Worm (Caenorhabditis elegans) whole organism, L2 larva: ENCODE measurements around the gene col-184.
A peak's percentile ranks its signal among the peaks of the same experiment; 100 is the strongest.

Source experiments
- C34F6.9 ChIP-seq: fragments of 150-350 bp; optimal IDR thresholded peaks from 2 replicates; lab custom pipeline; 2014; ENCODE audit warnings: missing biosample characterization, missing genetic modification characterization
- F13H6.1 ChIP-seq: sonication (generic microtip); optimal IDR thresholded peaks from 2 replicates; lab custom pipeline; 2016; ENCODE audit warnings: missing genetic modification characterization, missing compliant biosample characterization
- R02D3.7 ChIP-seq: fragments of 150-350 bp; optimal IDR thresholded peaks from 2 replicates; lab custom pipeline; 2014; ENCODE audit warnings: missing biosample characterization, missing genetic modification characterization
- Y55F3AM.14 ChIP-seq: fragments of 200-800 bp; sonication (Bioruptor generic); optimal IDR thresholded peaks from 2 replicates; lab custom pipeline; 2018; ENCODE audit warnings: mild to moderate bottlenecking, missing genetic modification characterization, missing compliant biosample characterization
- ZK546.5 ChIP-seq: sonication (generic microtip); optimal IDR thresholded peaks from 2 replicates; lab custom pipeline; 2017; ENCODE audit warnings: missing biosample characterization, missing genetic modification characterization
- alr-1 ChIP-seq: fragments of 150-350 bp; optimal IDR thresholded peaks from 2 replicates; lab custom pipeline; 2014; ENCODE audit warnings: missing biosample characterization, missing genetic modification characterization
- aly-2 ChIP-seq: fragments of 150-350 bp; optimal IDR thresholded peaks from 2 replicates; lab custom pipeline; 2014; ENCODE audit warnings: missing biosample characterization, missing genetic modification characterization
- ama-1 ChIP-seq: fragments of 150-350 bp; optimal IDR thresholded peaks from 2 replicates; lab custom pipeline; 2018; ENCODE audit warnings: inconsistent platforms
- blmp-1 ChIP-seq: sonication (generic microtip); optimal IDR thresholded peaks from 2 replicates; lab custom pipeline; 2017; ENCODE audit warnings: missing genetic modification characterization, mild to moderate bottlenecking, missing compliant biosample characterization, antibody characterized with exemption, moderate library complexity; ENCODE audit not compliant: insufficient read depth
- ceh-16 ChIP-seq: fragments of 150-350 bp; optimal IDR thresholded peaks from 2 replicates; lab custom pipeline; 2014; ENCODE audit warnings: missing biosample characterization, missing genetic modification characterization
- ceh-82 ChIP-seq: fragments of 150-350 bp; optimal IDR thresholded peaks from 2 replicates; lab custom pipeline; 2014; ENCODE audit warnings: missing biosample characterization, missing genetic modification characterization
- crh-2 ChIP-seq: sonication (generic microtip); optimal IDR thresholded peaks from 2 replicates; lab custom pipeline; 2017; ENCODE audit warnings: missing biosample characterization, missing genetic modification characterization
- dmd-4 ChIP-seq: sonication (generic microtip); optimal IDR thresholded peaks from 2 replicates; lab custom pipeline; 2017; ENCODE audit warnings: missing biosample characterization, missing genetic modification characterization
- egl-27 ChIP-seq: sonication (generic microtip); optimal IDR thresholded peaks from 3 replicates; lab custom pipeline; 2017; ENCODE audit warnings: missing biosample characterization, missing genetic modification reagents, missing genetic modification characterization
- elt-1 ChIP-seq: fragments of 150-350 bp; optimal IDR thresholded peaks from 2 replicates; lab custom pipeline; 2014; ENCODE audit warnings: missing biosample characterization, missing genetic modification characterization
- elt-3 ChIP-seq: sonication (generic microtip); optimal IDR thresholded peaks from 2 replicates; lab custom pipeline; 2017; ENCODE audit warnings: missing biosample characterization, missing genetic modification characterization
- fos-1 ChIP-seq: fragments of 150-350 bp; optimal IDR thresholded peaks from 2 replicates; lab custom pipeline; 2014; ENCODE audit warnings: missing biosample characterization, missing genetic modification characterization
- gmeb-1 ChIP-seq: fragments of 150-350 bp; optimal IDR thresholded peaks from 2 replicates; lab custom pipeline; 2014; ENCODE audit warnings: missing biosample characterization, missing genetic modification characterization
- lin-11 ChIP-seq: fragments of 150-350 bp; sonication (generic microtip); optimal IDR thresholded peaks from 2 replicates; lab custom pipeline; 2014; ENCODE audit warnings: missing biosample characterization, missing genetic modification characterization, inconsistent platforms, mixed read lengths
- lin-13 ChIP-seq: fragments of 150-350 bp; optimal IDR thresholded peaks from 2 replicates; lab custom pipeline; 2014; ENCODE audit warnings: missing biosample characterization, missing genetic modification reagents, missing genetic modification characterization
- lin-39 ChIP-seq: fragments of 150-350 bp; optimal IDR thresholded peaks from 2 replicates; lab custom pipeline; 2014; ENCODE audit warnings: missing biosample characterization, missing genetic modification reagents, missing genetic modification characterization
- lsy-2 ChIP-seq, 2 experiments: fragments of 150-350 bp in 1 of 2; sonication (generic microtip) in 1 of 2; optimal IDR thresholded peaks; 2 replicates each; lab custom pipeline; 2014 to 2017; ENCODE audit warnings: missing biosample characterization in 2 of 2, missing genetic modification characterization in 2 of 2
- mab-5 ChIP-seq: fragments of 150-350 bp; optimal IDR thresholded peaks from 2 replicates; lab custom pipeline; 2014; ENCODE audit warnings: missing biosample characterization, missing genetic modification characterization
- mbf-1 ChIP-seq: sonication (generic microtip); optimal IDR thresholded peaks from 2 replicates; lab custom pipeline; 2017; ENCODE audit warnings: missing biosample characterization, missing genetic modification characterization
- mdl-1 ChIP-seq, 2 experiments: fragments of 150-350 bp in 1 of 2; sonication (generic microtip) in 1 of 2; optimal IDR thresholded peaks; 2 replicates each; lab custom pipeline; 2017; ENCODE audit warnings: missing biosample characterization in 2 of 2, missing genetic modification characterization in 2 of 2
- nhr-10 ChIP-seq: sonication (generic microtip); optimal IDR thresholded peaks from 2 replicates; lab custom pipeline; 2017; ENCODE audit warnings: missing biosample characterization, missing genetic modification characterization
- nhr-11 ChIP-seq: fragments of 150-350 bp; optimal IDR thresholded peaks from 2 replicates; lab custom pipeline; 2014; ENCODE audit warnings: missing biosample characterization, missing genetic modification characterization
- nhr-12 ChIP-seq: fragments of 150-350 bp; optimal IDR thresholded peaks from 2 replicates; lab custom pipeline; 2014; ENCODE audit warnings: missing biosample characterization, missing genetic modification characterization
- nhr-129 ChIP-seq: fragments of 150-350 bp; optimal IDR thresholded peaks from 2 replicates; lab custom pipeline; 2014; ENCODE audit warnings: missing biosample characterization, missing genetic modification characterization
- nhr-21 ChIP-seq: fragments of 150-350 bp; optimal IDR thresholded peaks from 2 replicates; lab custom pipeline; 2014; ENCODE audit warnings: missing biosample characterization, missing genetic modification characterization
- nhr-23 ChIP-seq: fragments of 150-350 bp; optimal IDR thresholded peaks from 2 replicates; lab custom pipeline; 2014; ENCODE audit warnings: missing biosample characterization, missing genetic modification reagents, missing genetic modification characterization
- nhr-237 ChIP-seq: fragments of 150-350 bp; optimal IDR thresholded peaks from 2 replicates; lab custom pipeline; 2014; ENCODE audit warnings: missing biosample characterization, missing genetic modification characterization
- nhr-25 ChIP-seq: fragments of 150-350 bp; sonication (generic microtip); optimal IDR thresholded peaks from 3 replicates; lab custom pipeline; 2014; ENCODE audit warnings: missing biosample characterization, missing genetic modification characterization
- nhr-6 ChIP-seq: fragments of 150-350 bp; optimal IDR thresholded peaks from 2 replicates; lab custom pipeline; 2014; ENCODE audit warnings: missing biosample characterization, missing genetic modification characterization
- nhr-77 ChIP-seq: fragments of 150-350 bp; optimal IDR thresholded peaks from 2 replicates; lab custom pipeline; 2014; ENCODE audit warnings: missing biosample characterization, missing genetic modification characterization
- peb-1 ChIP-seq: fragments of 150-350 bp; optimal IDR thresholded peaks from 2 replicates; lab custom pipeline; 2014; ENCODE audit warnings: missing biosample characterization, missing genetic modification characterization
- sem-4 ChIP-seq: fragments of 150-350 bp; optimal IDR thresholded peaks from 2 replicates; lab custom pipeline; 2014; ENCODE audit warnings: missing biosample characterization, missing genetic modification reagents, missing genetic modification characterization
- skn-1 ChIP-seq: sonication (generic microtip); optimal IDR thresholded peaks from 2 replicates; lab custom pipeline; 2017; ENCODE audit warnings: missing biosample characterization, missing genetic modification characterization
- sma-3 ChIP-seq: sonication (generic microtip); optimal IDR thresholded peaks from 2 replicates; lab custom pipeline; 2016; ENCODE audit warnings: missing genetic modification reagents, missing genetic modification characterization, missing compliant biosample characterization
- sma-9 ChIP-seq, 2 experiments: fragments of 150-350 bp in 1 of 2; sonication (generic microtip) in 1 of 2; optimal IDR thresholded peaks; 2 replicates each; lab custom pipeline; 2014 to 2016; ENCODE audit warnings: missing genetic modification characterization in 2 of 2, mild to moderate bottlenecking in 1 of 2, missing biosample characterization in 1 of 2, missing compliant biosample characterization in 1 of 2, missing genetic modification reagents in 1 of 2, moderate library complexity in 1 of 2
- snpc-4 ChIP-seq: fragments of 150-350 bp; optimal IDR thresholded peaks from 2 replicates; lab custom pipeline; 2014; ENCODE audit warnings: missing biosample characterization, missing genetic modification characterization
- unc-39 ChIP-seq: fragments of 150-350 bp; optimal IDR thresholded peaks from 2 replicates; lab custom pipeline; 2014; ENCODE audit warnings: missing biosample characterization, missing genetic modification characterization
- unc-55 ChIP-seq: fragments of 150-350 bp; sonication (generic microtip); optimal IDR thresholded peaks from 3 replicates; lab custom pipeline; 2014; ENCODE audit warnings: missing biosample characterization, missing genetic modification reagents, missing genetic modification characterization
- unc-62 ChIP-seq: fragments of 150-350 bp; optimal IDR thresholded peaks from 2 replicates; lab custom pipeline; 2014; ENCODE audit warnings: missing biosample characterization, missing genetic modification reagents, missing genetic modification characterization
- zag-1 ChIP-seq: fragments of 150-350 bp; optimal IDR thresholded peaks from 2 replicates; lab custom pipeline; 2014; ENCODE audit warnings: missing biosample characterization, missing genetic modification characterization
- ztf-1 ChIP-seq: fragments of 200-800 bp; sonication (Bioruptor generic); conservative IDR thresholded peaks from 2 replicates; pipeline ENCODE4 v1.3.6; 2022; ENCODE audit warnings: missing genetic modification characterization, missing compliant biosample characterization
- ztf-11 ChIP-seq: sonication (generic microtip); optimal IDR thresholded peaks from 2 replicates; lab custom pipeline; 2017; ENCODE audit warnings: missing biosample characterization, missing genetic modification characterization
- ztf-4 ChIP-seq: fragments of 150-350 bp; optimal IDR thresholded peaks from 2 replicates; lab custom pipeline; 2014; ENCODE audit warnings: missing biosample characterization, missing genetic modification characterization

The col-184 gene

DNA sequence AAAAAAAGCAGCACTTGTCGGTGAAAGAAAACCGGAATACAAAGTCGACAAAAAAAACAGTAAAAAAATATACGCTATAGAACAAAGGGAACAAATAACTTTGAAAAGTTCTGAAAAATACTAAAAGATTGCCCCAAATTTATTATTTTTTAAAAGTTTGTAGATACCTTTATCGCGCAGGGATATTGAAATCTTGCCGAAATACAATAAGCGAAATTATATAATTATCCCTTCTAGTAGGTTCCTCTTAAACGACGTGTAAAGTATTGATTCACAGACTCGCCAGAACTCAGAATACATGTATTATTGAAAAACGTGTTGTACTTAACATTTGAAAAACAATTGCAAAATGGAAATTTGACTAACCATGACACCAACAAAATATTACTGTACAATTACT lies 45.1 kb downstream of the col-184 start:
- peak; percentile 91 for TF ChIP-seq egl-27
- TF ChIP-seq elt-3 (tag; lab: Kevin White, UChicago) = no peak
- peak; percentile 90 for TF ChIP-seq gmeb-1
- no peak for TF ChIP-seq peb-1 (tag; lab: Kevin White, UChicago)
- TF ChIP-seq nhr-10 (tag; lab: Kevin White, UChicago) = peak; percentile 90
- peak; percentile 34 for TF ChIP-seq ceh-82
- peak; percentile 99 for TF ChIP-seq unc-55 (GFP tag; lab: Kevin White, UChicago)
- peak; percentile 10 for TF ChIP-seq unc-62 (GFP tag; lab: Kevin White, UChicago)
- TF ChIP-seq C34F6.9 (tag; lab: Kevin White, UChicago) = peak; percentile 96
- peak; percentile 92 for TF ChIP-seq lin-13 (GFP tag; lab: Kevin White, UChicago)
- peak; percentile 96 for TF ChIP-seq nhr-21
- TF ChIP-seq ztf-1 (GFP tag; lab: Robert Waterston, UW) = no peak
- TF ChIP-seq lin-11 (tag; lab: Kevin White, UChicago) = no peak
- peak; percentile 87 for TF ChIP-seq nhr-77 (tag; lab: Kevin White, UChicago)
- peak; percentile 30 to 82 for TF ChIP-seq mdl-1 (tag; optimal IDR thresholded peaks at IDR 0.05; lab: Kevin White, UChicago)
- TF ChIP-seq R02D3.7 = peak; percentile 64
- no peak for TF ChIP-seq nhr-23 (tag; lab: Kevin White, UChicago)
- TF ChIP-seq nhr-25 (tag; lab: Kevin White, UChicago) = peak; percentile 89
- peak; percentile 94 for TF ChIP-seq sem-4 (tag; lab: Kevin White, UChicago)
- TF ChIP-seq ama-1 (lab: Kevin White, UChicago) = no peak
- peak; percentile 52 for TF ChIP-seq nhr-12 (tag; lab: Kevin White, UChicago)
- TF ChIP-seq ceh-16 (tag; lab: Kevin White, UChicago) = peak; percentile 68
- TF ChIP-seq lin-39 (tag; lab: Kevin White, UChicago) = no peak
- no peak for TF ChIP-seq elt-1
- TF ChIP-seq ztf-4 (tag; lab: Kevin White, UChicago) = peak; percentile 80
- peak; percentile 33 for TF ChIP-seq blmp-1
- TF ChIP-seq snpc-4 (tag; lab: Kevin White, UChicago) = peak; percentile 83
- peak; percentile 82 for TF ChIP-seq fos-1 (tag; lab: Kevin White, UChicago)
- TF ChIP-seq F13H6.1 (tag; lab: Kevin White, UChicago) = peak; percentile 88
- TF ChIP-seq sma-3 = peak; percentile 91
- TF ChIP-seq Y55F3AM.14 = no peak
- peak; percentile 20 for TF ChIP-seq ztf-11 (tag; lab: Kevin White, UChicago)
- no peak for TF ChIP-seq aly-2 (tag; lab: Kevin White, UChicago)
- peak; percentile 86 for TF ChIP-seq mab-5 (tag; lab: Kevin White, UChicago)
- no peak for TF ChIP-seq nhr-11
- peak; percentile 88 for TF ChIP-seq skn-1 (tag; lab: Kevin White, UChicago)
- peak; percentile 78 for TF ChIP-seq dmd-4
- TF ChIP-seq sma-9 (GFP tag; optimal IDR thresholded peaks at IDR 0.05; lab: Kevin White, UChicago) = peak; percentile 81
- no peak for TF ChIP-seq sma-9 (tag; optimal IDR thresholded peaks at IDR 0.05; lab: Kevin White, UChicago)
- TF ChIP-seq nhr-6 = peak; percentile 93
- TF ChIP-seq alr-1 = no peak
- no peak for TF ChIP-seq unc-39 (tag; lab: Kevin White, UChicago)
- TF ChIP-seq nhr-237 (tag; lab: Kevin White, UChicago) = peak; percentile 88
- peak; percentile 95 for TF ChIP-seq nhr-129 (tag; lab: Kevin White, UChicago)
- peak; percentile 98 for TF ChIP-seq crh-2 (tag; lab: Kevin White, UChicago)
- peak; percentile 45 for TF ChIP-seq zag-1 (tag; lab: Kevin White, UChicago)
- peak; percentile 40 for TF ChIP-seq ZK546.5
- TF ChIP-seq mbf-1 (tag; lab: Kevin White, UChicago) = peak; percentile 67
- peak; percentile 85 to 89 for TF ChIP-seq lsy-2 (tag; optimal IDR thresholded peaks at IDR 0.05; lab: Kevin White, UChicago)
